Fruit fly (Drosophila melanogaster) whole organism, embryonic: Measurements from ENCODE around the gene put.

ENCODE experiments used
- CG1024 ChIP-seq: fragments of 200-800 bp; sonication (Bioruptor generic); IDR thresholded peaks from 2 replicates; pipeline ENCODE4 v1.3.6; 2022; ENCODE audit warnings: missing biosample characterization, missing genetic modification characterization
- CG11695 ChIP-seq: fragments of 200-800 bp; sonication (Bioruptor generic); IDR thresholded peaks from 3 replicates; pipeline ENCODE4 v1.3.6; 2022; ENCODE audit warnings: missing biosample characterization, missing genetic modification characterization
- CG12236 ChIP-seq: fragments of 200-800 bp; sonication (Bioruptor generic); optimal IDR thresholded peaks from 2 replicates; lab custom pipeline; 2016; ENCODE audit warnings: missing biosample characterization, missing genetic modification characterization
- CG12769 ChIP-seq: fragments of 200-800 bp; sonication (Bioruptor generic); optimal IDR thresholded peaks from 2 replicates; lab custom pipeline; 2019; ENCODE audit warnings: missing biosample characterization, mild to moderate bottlenecking, missing genetic modification characterization, moderate library complexity
- CG14014 ChIP-seq: fragments of 200-800 bp; sonication (Bioruptor generic); IDR thresholded peaks from 2 replicates; pipeline ENCODE4 v1.3.6; 2022; ENCODE audit warnings: missing biosample characterization, missing genetic modification characterization
- CG14710 ChIP-seq: fragments of 200-800 bp; sonication (Bioruptor generic); optimal IDR thresholded peaks from 3 replicates; lab custom pipeline; 2019; ENCODE audit warnings: missing biosample characterization, mild to moderate bottlenecking, missing genetic modification characterization, moderate library complexity
- CG15073 ChIP-seq: fragments of 200-800 bp; sonication (Bioruptor generic); optimal IDR thresholded peaks from 2 replicates; lab custom pipeline; 2016; ENCODE audit warnings: missing biosample characterization, missing genetic modification characterization
- CG16813 ChIP-seq: fragments of 200-800 bp; sonication (Bioruptor generic); IDR thresholded peaks from 3 replicates; pipeline ENCODE4 v1.3.6; 2022; ENCODE audit warnings: missing biosample characterization, missing genetic modification characterization; ENCODE audit not compliant: partially characterized antibody
- CG17385 ChIP-seq: fragments of 200-800 bp; sonication (Bioruptor generic); optimal IDR thresholded peaks from 3 replicates; lab custom pipeline; 2018; ENCODE audit warnings: missing biosample characterization, mild to moderate bottlenecking, missing genetic modification characterization
- CG2712 ChIP-seq: fragments of 200-800 bp; optimal IDR thresholded peaks from 3 replicates; lab custom pipeline; 2019; ENCODE audit warnings: missing biosample characterization, mild to moderate bottlenecking, missing genetic modification characterization, moderate library complexity
- CG30403 ChIP-seq: fragments of 200-800 bp; sonication (Bioruptor generic); optimal IDR thresholded peaks from 3 replicates; lab custom pipeline; 2016; ENCODE audit warnings: missing biosample characterization, missing genetic modification characterization
- CG34422 ChIP-seq: fragments of 200-800 bp; sonication (Bioruptor generic); IDR thresholded peaks from 3 replicates; pipeline ENCODE4 v1.3.6; 2022; ENCODE audit warnings: missing biosample characterization, missing genetic modification characterization
- CG3838 ChIP-seq: fragments of 200-800 bp; sonication (Bioruptor generic); optimal IDR thresholded peaks from 3 replicates; lab custom pipeline; 2016; ENCODE audit warnings: missing biosample characterization, missing genetic modification characterization
- CG4404 ChIP-seq: fragments of 200-800 bp; sonication (Bioruptor generic); IDR thresholded peaks from 2 replicates; pipeline ENCODE4 v1.3.6; 2022; ENCODE audit warnings: missing biosample characterization, missing genetic modification characterization
- CG6683 ChIP-seq: fragments of 200-800 bp; sonication (Bioruptor generic); optimal IDR thresholded peaks from 2 replicates; lab custom pipeline; 2017; ENCODE audit warnings: missing biosample characterization, mild to moderate bottlenecking, missing genetic modification characterization, missing genetic modification reagents
- CkIIα-i1 ChIP-seq: fragments of 200-800 bp; sonication (Bioruptor generic); IDR thresholded peaks from 2 replicates; pipeline ENCODE4 v1.3.6; 2022; ENCODE audit warnings: missing biosample characterization, missing genetic modification characterization
- D ChIP-seq, 2 experiments: fragments of 200-800 bp in 1 of 2; fragments of >200 bp in 1 of 2; sonication (Bioruptor generic) in 1 of 2; optimal IDR thresholded peaks; 2 replicates in 1 of 2; 3 replicates in 1 of 2; lab custom pipeline; 2017; ENCODE audit warnings: mild to moderate bottlenecking in 1 of 2, missing biosample characterization in 1 of 2, missing genetic modification characterization in 1 of 2, missing genetic modification reagents in 1 of 2
- Dad ChIP-seq: fragments of 200-800 bp; sonication (Bioruptor generic); optimal IDR thresholded peaks from 3 replicates; lab custom pipeline; 2016; ENCODE audit warnings: missing biosample characterization, missing genetic modification characterization
- Dbx ChIP-seq: fragments of 200-800 bp; sonication (Bioruptor generic); IDR thresholded peaks from 3 replicates; pipeline ENCODE4 v1.3.6; 2022; ENCODE audit warnings: missing biosample characterization, missing genetic modification characterization
- Dip2 ChIP-seq: fragments of 200-800 bp; sonication (Bioruptor generic); IDR thresholded peaks from 2 replicates; pipeline ENCODE4 v1.3.6; 2022; ENCODE audit warnings: missing biosample characterization, missing genetic modification characterization
- Dip3 ChIP-seq: fragments of 200-800 bp; sonication (Bioruptor generic); optimal IDR thresholded peaks from 3 replicates; lab custom pipeline; 2016; ENCODE audit warnings: missing biosample characterization, missing genetic modification characterization
- Drgx ChIP-seq: fragments of 200-800 bp; sonication (Bioruptor generic); IDR thresholded peaks from 2 replicates; pipeline ENCODE4 v1.3.6; 2022; ENCODE audit warnings: missing biosample characterization, missing genetic modification characterization
- Elba2 ChIP-seq: fragments of 200-800 bp; sonication (Bioruptor generic); optimal IDR thresholded peaks from 3 replicates; lab custom pipeline; 2016; ENCODE audit warnings: missing biosample characterization, missing genetic modification characterization
- Fer3 ChIP-seq: fragments of 200-800 bp; sonication (Bioruptor generic); optimal IDR thresholded peaks from 2 replicates; lab custom pipeline; 2018; ENCODE audit warnings: missing biosample characterization, mild to moderate bottlenecking, missing genetic modification characterization, moderate library complexity
- HLH3B ChIP-seq: fragments of 200-800 bp; sonication (Bioruptor generic); IDR thresholded peaks from 2 replicates; pipeline ENCODE4 v1.3.6; 2022; ENCODE audit warnings: missing biosample characterization, missing genetic modification characterization
- Hr39 ChIP-seq: fragments of >200 bp; optimal IDR thresholded peaks from 2 replicates; lab custom pipeline; 2017
- Nf-YC ChIP-seq: fragments of 200-800 bp; optimal IDR thresholded peaks from 3 replicates; lab custom pipeline; 2019; ENCODE audit warnings: missing biosample characterization, mild to moderate bottlenecking, missing genetic modification characterization, moderate library complexity
- NfI ChIP-seq: fragments of 200-800 bp; sonication (Bioruptor generic); optimal IDR thresholded peaks from 3 replicates; lab custom pipeline; 2018; ENCODE audit warnings: missing biosample characterization, mild to moderate bottlenecking, missing genetic modification characterization, moderate library complexity
- Ravus ChIP-seq: fragments of 200-800 bp; sonication (Bioruptor generic); IDR thresholded peaks from 2 replicates; pipeline ENCODE4 v1.3.6; 2022; ENCODE audit warnings: missing biosample characterization, missing genetic modification characterization
- Rfx ChIP-seq: fragments of 200-800 bp; sonication (Bioruptor generic); IDR thresholded peaks from 2 replicates; pipeline ENCODE4 v1.3.6; 2022; ENCODE audit warnings: missing biosample characterization, missing genetic modification characterization
- Tbp ChIP-seq: fragments of >200 bp; optimal IDR thresholded peaks from 2 replicates; lab custom pipeline; 2018; ENCODE audit warnings: missing biosample characterization, missing genetic modification characterization
- Vsx1 ChIP-seq: fragments of 200-800 bp; sonication (Bioruptor generic); optimal IDR thresholded peaks from 2 replicates; lab custom pipeline; 2017; ENCODE audit warnings: missing biosample characterization, mild to moderate bottlenecking, missing genetic modification characterization, missing genetic modification reagents
- Xbp1 ChIP-seq: fragments of 200-800 bp; sonication (Bioruptor generic); optimal IDR thresholded peaks from 3 replicates; lab custom pipeline; 2016; ENCODE audit warnings: missing biosample characterization, mild to moderate bottlenecking, missing genetic modification characterization
- Xrp1 ChIP-seq: fragments of 200-800 bp; sonication (Bioruptor generic); IDR thresholded peaks from 2 replicates; pipeline ENCODE4 v1.3.6; 2022; ENCODE audit warnings: missing biosample characterization, missing genetic modification characterization
- ara ChIP-seq: fragments of 200-800 bp; sonication (Bioruptor generic); IDR thresholded peaks from 2 replicates; pipeline ENCODE4 v1.3.6; 2022; ENCODE audit warnings: missing biosample characterization, missing genetic modification characterization
- az2 ChIP-seq: fragments of 200-800 bp; sonication (Bioruptor generic); optimal IDR thresholded peaks from 3 replicates; lab custom pipeline; 2016; ENCODE audit warnings: missing biosample characterization, missing genetic modification characterization
- bigmax ChIP-seq: fragments of 200-800 bp; sonication (Bioruptor generic); optimal IDR thresholded peaks from 2 replicates; lab custom pipeline; 2018; ENCODE audit warnings: missing biosample characterization, mild to moderate bottlenecking, missing genetic modification characterization
- btn ChIP-seq: fragments of 200-800 bp; sonication (Bioruptor generic); optimal IDR thresholded peaks from 2 replicates; lab custom pipeline; 2016; ENCODE audit warnings: missing biosample characterization, missing genetic modification characterization
- ci ChIP-seq: fragments of 200-800 bp; sonication (Bioruptor generic); IDR thresholded peaks from 3 replicates; pipeline ENCODE4 v1.3.6; 2022; ENCODE audit warnings: missing biosample characterization, missing genetic modification characterization
- croc ChIP-seq: fragments of 200-800 bp; sonication (Bioruptor generic); conservative IDR thresholded peaks from 3 replicates; pipeline ENCODE4 v1.3.6; 2022; ENCODE audit warnings: missing biosample characterization, missing genetic modification characterization
- crol ChIP-seq: fragments of 200-800 bp; sonication (Bioruptor generic); IDR thresholded peaks from 2 replicates; pipeline ENCODE4 v1.3.6; 2022; ENCODE audit warnings: missing biosample characterization, missing genetic modification characterization
- fd64A ChIP-seq: fragments of 200-800 bp; sonication (Bioruptor generic); optimal IDR thresholded peaks from 3 replicates; lab custom pipeline; 2018; ENCODE audit warnings: missing biosample characterization, mild to moderate bottlenecking, missing genetic modification characterization
- gem ChIP-seq: fragments of 200-800 bp; sonication (Bioruptor generic); optimal IDR thresholded peaks from 2 replicates; lab custom pipeline; 2019; ENCODE audit warnings: missing biosample characterization, mild to moderate bottlenecking, missing genetic modification characterization, moderate library complexity
- ind ChIP-seq: fragments of 200-800 bp; sonication (Bioruptor generic); optimal IDR thresholded peaks from 3 replicates; lab custom pipeline; 2016; ENCODE audit warnings: missing biosample characterization, missing genetic modification characterization
- klu ChIP-seq: fragments of 200-800 bp; sonication (Bioruptor generic); IDR thresholded peaks from 2 replicates; pipeline ENCODE4 v1.3.6; 2022; ENCODE audit warnings: missing biosample characterization, missing genetic modification characterization
- lola ChIP-seq, 3 experiments: fragments of >200 bp in 2 of 3; fragments of 200-800 bp in 1 of 3; sonication (Bioruptor generic) in 1 of 3; optimal IDR thresholded peaks; 2 replicates each; lab custom pipeline; 2017 to 2019; ENCODE audit warnings: missing biosample characterization in 3 of 3, missing genetic modification characterization in 3 of 3, mild to moderate bottlenecking in 1 of 3, moderate library complexity in 1 of 3
- ro ChIP-seq: fragments of 200-800 bp; sonication (Bioruptor generic); IDR thresholded peaks from 2 replicates; pipeline ENCODE4 v1.3.6; 2022; ENCODE audit warnings: missing biosample characterization, missing genetic modification characterization
- row ChIP-seq: fragments of 200-800 bp; sonication (Bioruptor generic); IDR thresholded peaks from 3 replicates; pipeline ENCODE4 v1.3.6; 2022; ENCODE audit warnings: missing biosample characterization, missing genetic modification characterization
- ttk ChIP-seq: fragments of 200-800 bp; sonication (Bioruptor generic); IDR thresholded peaks from 2 replicates; pipeline ENCODE4 v2.1.2; 2022; ENCODE audit warnings: missing biosample characterization, missing genetic modification characterization
- usp ChIP-seq: fragments of >200 bp; optimal IDR thresholded peaks from 2 replicates; lab custom pipeline; 2017; ENCODE audit warnings: missing biosample characterization, missing genetic modification characterization

Gene put

dm6 chr3R:14649307-14650239, 24.1 kb upstream of the put start (continued):
- TF ChIP-seq Vsx1 (GFP tag; lab: Kevin White, UChicago) (no peak), ci (GFP tag; lab: Robert Waterston, UW) (0 out of 3 replicates have a peak, but pooled peaks have one; percentile 39), Dip3 (peak; percentile 2), ara (GFP tag; lab: Robert Waterston, UW) (0 out of 2 replicates have a peak, but pooled peaks have one; percentile 27), ttk (GFP tag; lab: Robert Waterston, UW) (peak; percentile 10; the same call in 1 of the 2 replicates), Tbp (no peak), row (GFP tag; lab: Robert Waterston, UW) (no peak), Drgx (GFP tag; lab: Robert Waterston, UW) (peak; percentile 79), ind (GFP tag; lab: Kevin White, UChicago) (no peak), Dad (no peak), CG16813 (GFP tag; lab: Robert Waterston, UW) (no peak), Ravus (no peak), klu (GFP tag; lab: Robert Waterston, UW) (no peak), CG12236 (GFP tag; lab: Kevin White, UChicago) (no peak), CG11695 (GFP tag; lab: Robert Waterston, UW) (0 out of 3 replicates have a peak, but pooled peaks have one; percentile 22), croc (no peak), CG34422 (GFP tag; lab: Robert Waterston, UW) (no peak), CG14014 (GFP tag; lab: Robert Waterston, UW) (no peak), Elba2 (GFP tag; lab: Kevin White, UChicago) (no peak), CkIIα-i1 (GFP tag; lab: Robert Waterston, UW) (no peak), gem (tag; lab: Kevin White, UChicago) (peak; percentile 21), Xrp1 (GFP tag; lab: Robert Waterston, UW) (no peak), usp (GFP tag; lab: Kevin White, UChicago) (no peak), az2 (GFP tag; lab: Kevin White, UChicago) (no peak), ro (GFP tag; lab: Robert Waterston, UW) (no peak), CG3838 (no peak), CG4404 (GFP tag; lab: Robert Waterston, UW) (no peak), HLH3B (no peak), Rfx (GFP tag; lab: Robert Waterston, UW) (no peak), CG12769 (tag; lab: Kevin White, UChicago) (no peak), bigmax (GFP tag; lab: Kevin White, UChicago) (no peak), btn (GFP tag; lab: Kevin White, UChicago) (no peak), crol (GFP tag; lab: Robert Waterston, UW) (peak; percentile 87), CG17385 (no peak), CG14710 (tag; lab: Kevin White, UChicago) (no peak), Dip2 (no peak), Hr39 (lab: Kevin White, UChicago) (no peak), Fer3 (tag; lab: Kevin White, UChicago) (no peak), NfI (GFP tag; lab: Kevin White, UChicago) (no peak), CG15073 (GFP tag; lab: Kevin White, UChicago) (no peak), CG2712 (tag; lab: Kevin White, UChicago) (peak; percentile 16), CG1024 (GFP tag; lab: Robert Waterston, UW) (no peak), Xbp1 (GFP tag; lab: Kevin White, UChicago) (peak; percentile 31), CG30403 (peak; percentile 14), Dbx (GFP tag; lab: Robert Waterston, UW) (no peak), Nf-YC (tag; lab: Kevin White, UChicago) (no peak), D (optimal IDR thresholded peaks at IDR 0.05; lab: Kevin White, UChicago) (no peak), D (GFP tag; optimal IDR thresholded peaks at IDR 0.05; lab: Kevin White, UChicago) (no peak), fd64A (peak; percentile 9), lola (GFP tag; optimal IDR thresholded peaks at IDR 0.05; lab: Kevin White, UChicago) (no peak), CG6683 (no peak)
